Worm (Caenorhabditis elegans) whole organism, late embryonic: ENCODE measurements around the gene F18A1.7.

Source experiments
- ama-1 ChIP-seq: fragments of 150-350 bp; optimal IDR thresholded peaks from 2 replicates; lab custom pipeline; 2014
- fax-1 ChIP-seq: sonication (generic microtip); optimal IDR thresholded peaks from 2 replicates; lab custom pipeline; 2016; ENCODE audit warnings: missing genotype, missing genetic modification characterization, missing compliant biosample characterization
- hlh-30 ChIP-seq: sonication (generic microtip); optimal IDR thresholded peaks from 2 replicates; lab custom pipeline; 2017; ENCODE audit warnings: antibody characterized with exemption, missing genetic modification characterization, missing compliant biosample characterization; ENCODE audit not compliant: insufficient read depth
- hlh-6 ChIP-seq: sonication (generic microtip); optimal IDR thresholded peaks from 2 replicates; lab custom pipeline; 2016; ENCODE audit warnings: missing genotype, missing genetic modification characterization, missing compliant biosample characterization
- nhr-11 ChIP-seq: fragments of 150-350 bp; optimal IDR thresholded peaks from 2 replicates; lab custom pipeline; 2014; ENCODE audit warnings: missing biosample characterization, missing genetic modification characterization
- nhr-232 ChIP-seq: sonication (generic microtip); optimal IDR thresholded peaks from 2 replicates; lab custom pipeline; 2016; ENCODE audit warnings: missing genetic modification characterization, missing compliant biosample characterization
- odd-2 ChIP-seq: sonication (generic microtip); optimal IDR thresholded peaks from 2 replicates; lab custom pipeline; 2017; ENCODE audit warnings: antibody characterized with exemption, mild to moderate bottlenecking, missing genetic modification characterization, missing compliant biosample characterization
- pag-3 ChIP-seq: sonication (generic microtip); optimal IDR thresholded peaks from 2 replicates; lab custom pipeline; 2016; ENCODE audit warnings: missing compliant biosample characterization, missing genetic modification characterization, borderline replicate concordance
- pat-9 ChIP-seq: fragments of 200-800 bp; sonication (Bioruptor generic); optimal IDR thresholded peaks from 2 replicates; lab custom pipeline; 2018; ENCODE audit warnings: mild to moderate bottlenecking, missing genetic modification characterization, moderate library complexity, missing compliant biosample characterization
- pha-4 ChIP-seq: fragments of 150-350 bp; optimal IDR thresholded peaks from 2 replicates; lab custom pipeline; 2018; ENCODE audit warnings: missing biosample characterization, missing genetic modification reagents, missing genetic modification characterization
- pqm-1 ChIP-seq: sonication (generic microtip); optimal IDR thresholded peaks from 2 replicates; lab custom pipeline; 2016; ENCODE audit warnings: missing genetic modification characterization, missing compliant biosample characterization
- sdc-2 ChIP-seq: sonication (generic microtip); optimal IDR thresholded peaks from 2 replicates; lab custom pipeline; 2016; ENCODE audit warnings: missing genotype, missing genetic modification characterization, missing compliant biosample characterization
- tbx-2 ChIP-seq: sonication (generic microtip); optimal IDR thresholded peaks from 2 replicates; lab custom pipeline; 2016; ENCODE audit warnings: missing genetic modification characterization, missing compliant biosample characterization

DNA sequence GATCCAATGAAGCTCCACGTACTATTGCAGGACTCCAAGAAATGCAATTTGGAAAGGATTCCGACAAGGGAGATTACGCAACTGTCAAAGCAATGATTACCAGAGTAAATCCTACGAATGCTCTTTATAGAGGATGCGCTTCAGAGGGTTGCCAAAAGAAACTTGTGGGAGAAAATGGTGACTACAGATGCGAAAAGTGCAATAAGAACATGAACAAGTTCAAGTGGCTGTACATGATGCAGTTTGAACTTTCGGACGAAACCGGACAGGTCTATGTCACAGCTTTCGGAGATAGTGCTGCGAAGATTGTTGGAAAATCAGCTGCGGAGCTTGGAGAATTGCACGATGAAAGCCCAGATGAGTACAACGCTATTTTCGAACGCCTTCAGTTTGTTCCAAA, 2.8 kb upstream of the F18A1.7 start:
- TF ChIP-seq fax-1 (tag; lab: Kevin White, UChicago) (no peak), tbx-2 (tag; lab: Kevin White, UChicago) (no peak), nhr-11 (no peak), hlh-30 (tag; lab: Kevin White, UChicago) (no peak), pha-4 (no peak), nhr-232 (tag; lab: Kevin White, UChicago) (no peak), pat-9 (tag; lab: Kevin White, UChicago) (no peak), pag-3 (tag; lab: Kevin White, UChicago) (no peak), ama-1 (lab: Kevin White, UChicago) (no peak), hlh-6 (tag; lab: Kevin White, UChicago) (no peak), pqm-1 (tag; lab: Kevin White, UChicago) (no peak), sdc-2 (tag; lab: Kevin White, UChicago) (no peak), odd-2 (tag; lab: Kevin White, UChicago) (no peak)
